Fruit fly (Drosophila melanogaster) whole organism, prepupa: ENCODE data around the gene CG13639.

Source experiments
- CG10631 ChIP-seq: fragments of 200-800 bp; sonication (Bioruptor generic); optimal IDR thresholded peaks from 2 replicates; lab custom pipeline; 2016; ENCODE audit warnings: missing biosample characterization, missing genetic modification characterization
- CG10669 ChIP-seq: fragments of 200-800 bp; sonication (Bioruptor generic); optimal IDR thresholded peaks from 3 replicates; lab custom pipeline; 2018; ENCODE audit warnings: missing biosample characterization, mild to moderate bottlenecking, missing genetic modification characterization, moderate library complexity
- CG11294 ChIP-seq: fragments of 200-800 bp; sonication (Bioruptor generic); IDR thresholded peaks from 2 replicates; pipeline ENCODE4 v1.3.6; 2022; ENCODE audit warnings: missing biosample characterization, missing genetic modification characterization
- CG11762 ChIP-seq: fragments of 200-800 bp; sonication (Bioruptor generic); optimal IDR thresholded peaks from 3 replicates; lab custom pipeline; 2016; ENCODE audit warnings: missing biosample characterization, missing genetic modification characterization; ENCODE audit not compliant: insufficient read depth
- CG11902 ChIP-seq: fragments of 200-800 bp; sonication (Bioruptor generic); optimal IDR thresholded peaks from 3 replicates; lab custom pipeline; 2016; ENCODE audit warnings: missing biosample characterization, missing genetic modification characterization
- CG15336 ChIP-seq: fragments of 200-800 bp; sonication (Bioruptor generic); IDR thresholded peaks from 2 replicates; pipeline ENCODE4 v1.3.6; 2022; ENCODE audit warnings: missing biosample characterization, missing genetic modification characterization
- CG3032 ChIP-seq: fragments of 200-800 bp; optimal IDR thresholded peaks from 2 replicates; lab custom pipeline; 2019; ENCODE audit warnings: missing biosample characterization, mild to moderate bottlenecking, missing genetic modification characterization, moderate library complexity
- CG31627 ChIP-seq: fragments of 200-800 bp; sonication (Bioruptor generic); optimal IDR thresholded peaks from 3 replicates; lab custom pipeline; 2016; ENCODE audit warnings: missing biosample characterization, missing genetic modification characterization
- CG34406 ChIP-seq: fragments of 200-800 bp; sonication (Bioruptor generic); optimal IDR thresholded peaks from 3 replicates; lab custom pipeline; 2016; ENCODE audit warnings: missing biosample characterization, missing genetic modification characterization
- CG3919 ChIP-seq: fragments of 200-800 bp; sonication (Bioruptor generic); optimal IDR thresholded peaks from 3 replicates; lab custom pipeline; 2016; ENCODE audit warnings: missing biosample characterization, missing genetic modification characterization
- CG6163 ChIP-seq: fragments of 200-800 bp; sonication (Bioruptor generic); IDR thresholded peaks from 3 replicates; pipeline ENCODE4 v1.3.6; 2022; ENCODE audit warnings: missing biosample characterization, missing genetic modification characterization
- CG6792 ChIP-seq: fragments of 200-800 bp; sonication (Bioruptor generic); optimal IDR thresholded peaks from 3 replicates; lab custom pipeline; 2016; ENCODE audit warnings: missing biosample characterization, missing genetic modification characterization
- CG6854 ChIP-seq: fragments of 200-800 bp; sonication (Bioruptor generic); optimal IDR thresholded peaks from 2 replicates; lab custom pipeline; 2017; ENCODE audit warnings: missing biosample characterization, mild to moderate bottlenecking, missing genetic modification characterization
- CG8119 ChIP-seq: fragments of 200-800 bp; sonication (Bioruptor generic); IDR thresholded peaks from 3 replicates; pipeline ENCODE4 v1.3.6; 2022; ENCODE audit warnings: missing biosample characterization, missing genetic modification characterization
- CG8319 ChIP-seq: fragments of 200-800 bp; sonication (Bioruptor generic); optimal IDR thresholded peaks from 3 replicates; lab custom pipeline; 2016; ENCODE audit warnings: missing biosample characterization, missing genetic modification characterization
- CG8632 ChIP-seq: fragments of 200-800 bp; sonication (Bioruptor generic); optimal IDR thresholded peaks from 3 replicates; lab custom pipeline; 2016; ENCODE audit warnings: missing biosample characterization, missing genetic modification characterization
- CG9139 ChIP-seq: fragments of 200-800 bp; sonication (Bioruptor generic); optimal IDR thresholded peaks from 3 replicates; lab custom pipeline; 2017; ENCODE audit warnings: missing biosample characterization, mild to moderate bottlenecking, missing genetic modification characterization
- Eip75B ChIP-seq: fragments of 200-800 bp; sonication (Bioruptor generic); optimal IDR thresholded peaks from 3 replicates; lab custom pipeline; 2016; ENCODE audit warnings: missing biosample characterization, missing genetic modification characterization
- Eip78C ChIP-seq: fragments of 200-800 bp; sonication (Bioruptor generic); peaks from one replicate; lab custom pipeline; 2016; ENCODE audit warnings: missing biosample characterization, missing genetic modification characterization
- Eip93F ChIP-seq: fragments of 200-800 bp; sonication (Bioruptor generic); optimal IDR thresholded peaks from 2 replicates; lab custom pipeline; 2016; ENCODE audit warnings: missing biosample characterization, mild to moderate bottlenecking, missing genetic modification characterization
- Ets21C ChIP-seq: fragments of 200-800 bp; sonication (Bioruptor generic); optimal IDR thresholded peaks from 3 replicates; lab custom pipeline; 2016; ENCODE audit warnings: missing biosample characterization, missing genetic modification characterization
- Ets96B ChIP-seq: fragments of 200-800 bp; optimal IDR thresholded peaks from 2 replicates; lab custom pipeline; 2019; ENCODE audit warnings: missing biosample characterization, mild to moderate bottlenecking, missing genetic modification characterization, moderate library complexity
- Gug ChIP-seq: fragments of 200-800 bp; sonication (Bioruptor generic); IDR thresholded peaks from 2 replicates; pipeline ENCODE4 v1.3.6; 2022; ENCODE audit warnings: missing biosample characterization, missing genetic modification characterization
- Hr39 ChIP-seq: fragments of 200-800 bp; sonication (Bioruptor generic); optimal IDR thresholded peaks from 2 replicates; lab custom pipeline; 2016; ENCODE audit warnings: missing biosample characterization, missing genetic modification characterization
- Hr4 ChIP-seq: fragments of 200-800 bp; sonication (Bioruptor generic); optimal IDR thresholded peaks from 3 replicates; lab custom pipeline; 2016; ENCODE audit warnings: missing biosample characterization, missing genetic modification characterization
- Lpt ChIP-seq: fragments of 200-800 bp; sonication (Bioruptor generic); optimal IDR thresholded peaks from 3 replicates; lab custom pipeline; 2016; ENCODE audit warnings: missing biosample characterization, missing genetic modification characterization
- Met ChIP-seq: fragments of 200-800 bp; sonication (Bioruptor generic); optimal IDR thresholded peaks from 3 replicates; lab custom pipeline; 2016; ENCODE audit warnings: missing biosample characterization, missing genetic modification characterization
- OdsH ChIP-seq: fragments of 200-800 bp; sonication (Bioruptor generic); optimal IDR thresholded peaks from 3 replicates; lab custom pipeline; 2016; ENCODE audit warnings: missing biosample characterization, missing genetic modification characterization
- Sox102F ChIP-seq: fragments of 200-800 bp; sonication (Bioruptor generic); optimal IDR thresholded peaks from 2 replicates; lab custom pipeline; 2016; ENCODE audit warnings: missing biosample characterization, mild to moderate bottlenecking, missing genetic modification characterization
- achi ChIP-seq: fragments of 200-800 bp; sonication (Bioruptor generic); optimal IDR thresholded peaks from 3 replicates; lab custom pipeline; 2016; ENCODE audit warnings: missing biosample characterization, missing genetic modification characterization
- acj6 ChIP-seq: fragments of 200-800 bp; sonication (Bioruptor generic); optimal IDR thresholded peaks from 3 replicates; lab custom pipeline; 2016; ENCODE audit warnings: missing biosample characterization, missing genetic modification characterization
- cyc ChIP-seq: fragments of 200-800 bp; sonication (Bioruptor generic); optimal IDR thresholded peaks from 3 replicates; lab custom pipeline; 2016; ENCODE audit warnings: missing biosample characterization, missing genetic modification characterization
- dac ChIP-seq: fragments of 200-800 bp; sonication (Bioruptor generic); optimal IDR thresholded peaks from 2 replicates; lab custom pipeline; 2017; ENCODE audit warnings: missing biosample characterization, mild to moderate bottlenecking, missing genetic modification characterization
- eg ChIP-seq: fragments of 200-800 bp; sonication (Bioruptor generic); IDR thresholded peaks from 3 replicates; pipeline ENCODE4 v1.3.6; 2022; ENCODE audit warnings: missing biosample characterization, missing genetic modification characterization
- esn ChIP-seq: fragments of 200-800 bp; sonication (Bioruptor generic); optimal IDR thresholded peaks from 2 replicates; lab custom pipeline; 2016; ENCODE audit warnings: missing biosample characterization, mild to moderate bottlenecking, missing genetic modification characterization, moderate library complexity
- fkh ChIP-seq: fragments of 200-800 bp; sonication (Bioruptor generic); optimal IDR thresholded peaks from 3 replicates; lab custom pipeline; 2017; ENCODE audit warnings: missing biosample characterization, mild to moderate bottlenecking, missing genetic modification characterization, moderate library complexity
- lz ChIP-seq: fragments of 200-800 bp; sonication (Bioruptor generic); optimal IDR thresholded peaks from 3 replicates; lab custom pipeline; 2016; ENCODE audit warnings: missing biosample characterization, missing genetic modification characterization
- net ChIP-seq: fragments of 200-800 bp; sonication (Bioruptor generic); optimal IDR thresholded peaks from 3 replicates; lab custom pipeline; 2016; ENCODE audit warnings: missing biosample characterization, missing genetic modification characterization
- pdm3 ChIP-seq: fragments of 200-800 bp; sonication (Bioruptor generic); optimal IDR thresholded peaks from 3 replicates; lab custom pipeline; 2016; ENCODE audit warnings: missing biosample characterization, missing genetic modification characterization
- salr ChIP-seq, 2 experiments: fragments of 200-800 bp; sonication (Bioruptor generic); optimal IDR thresholded peaks; 3 replicates each; lab custom pipeline; 2016 to 2018; ENCODE audit warnings: missing biosample characterization in 2 of 2, missing genetic modification characterization in 2 of 2, mild to moderate bottlenecking in 1 of 2
- svp ChIP-seq: fragments of 200-800 bp; sonication (Bioruptor generic); peaks from one replicate; lab custom pipeline; 2016; ENCODE audit warnings: missing biosample characterization, missing genetic modification characterization
- topi ChIP-seq: fragments of 200-800 bp; sonication (Bioruptor generic); optimal IDR thresholded peaks from 3 replicates; lab custom pipeline; 2016; ENCODE audit warnings: missing biosample characterization, missing genetic modification characterization

Gene CG13639

DNA sequence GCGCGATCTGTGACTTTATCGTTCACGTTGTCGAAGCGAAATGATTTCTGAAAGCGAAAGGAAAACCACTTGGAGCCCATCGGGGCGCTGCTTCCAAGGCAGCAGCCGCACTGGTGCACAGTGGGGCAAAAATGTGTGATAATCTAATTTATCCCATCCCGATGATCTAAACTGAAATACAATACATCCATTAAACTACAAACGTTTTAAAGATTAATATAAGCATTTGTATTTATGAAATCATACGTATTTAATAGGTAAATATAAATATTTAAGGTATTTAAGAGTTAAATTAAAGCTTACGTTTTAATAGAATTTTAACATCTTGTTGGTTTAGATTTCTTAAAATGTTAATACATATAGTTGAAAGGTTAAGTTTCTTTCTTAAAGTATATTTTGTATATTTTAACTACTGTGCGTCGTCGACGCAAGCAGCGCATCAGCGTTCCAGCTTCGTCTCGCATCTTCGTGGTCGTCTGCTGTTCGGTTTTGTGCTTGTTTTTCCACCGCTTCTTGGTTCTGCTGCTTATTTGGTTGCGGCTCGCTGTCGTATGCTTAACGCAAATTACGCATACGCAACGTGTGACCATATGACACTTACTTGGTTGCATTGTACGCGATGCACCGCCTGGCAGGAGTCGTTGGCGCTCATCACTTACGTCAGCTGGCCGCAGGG, 45.9 kb upstream of the CG13639 start, which contains the start of gene CG13643 (continued):
- TF ChIP-seq CG3032 (no peak), CG10631 (GFP tag; lab: Kevin White, UChicago) (peak; percentile 40), CG8319 (no peak), CG15336 (GFP tag; lab: Robert Waterston, UW) (peak; percentile 82), CG9139 (GFP tag; lab: Kevin White, UChicago) (no peak), CG8632 (GFP tag; lab: Kevin White, UChicago) (peak; percentile 66), Hr39 (GFP tag; lab: Kevin White, UChicago) (no peak), eg (GFP tag; lab: Robert Waterston, UW) (peak; percentile 31; the same call in 1 of the 3 replicates), achi (GFP tag; lab: Kevin White, UChicago) (peak; percentile 74), topi (peak; percentile 12), CG8119 (GFP tag; lab: Robert Waterston, UW) (peak; percentile 86), Eip93F (GFP tag; lab: Kevin White, UChicago) (no peak), Gug (GFP tag; lab: Robert Waterston, UW) (no peak), CG11902 (no peak), net (GFP tag; lab: Kevin White, UChicago) (peak; percentile 64), CG6792 (GFP tag; lab: Kevin White, UChicago) (peak; percentile 34), Ets21C (GFP tag; lab: Kevin White, UChicago) (no peak), Eip78C (peak; percentile 88), svp (GFP tag; lab: Kevin White, UChicago) (peak; percentile 70), pdm3 (GFP tag; lab: Kevin White, UChicago) (peak; percentile 23), cyc (peak; percentile 1), esn (GFP tag; lab: Kevin White, UChicago) (no peak), Eip75B (GFP tag; lab: Kevin White, UChicago) (no peak), CG11294 (GFP tag; lab: Robert Waterston, UW) (no peak), Sox102F (GFP tag; lab: Kevin White, UChicago) (no peak), OdsH (GFP tag; lab: Kevin White, UChicago) (peak; percentile 55), CG6163 (0 out of 3 replicates have a peak, but pooled peaks have one; percentile 6), CG3919 (GFP tag; lab: Kevin White, UChicago) (peak; percentile 67), acj6 (peak; percentile 58), CG34406 (GFP tag; lab: Kevin White, UChicago) (peak; percentile 62), Ets96B (no peak), lz (GFP tag; lab: Kevin White, UChicago) (no peak), CG31627 (GFP tag; lab: Kevin White, UChicago) (no peak), fkh (no peak), Lpt (GFP tag; lab: Kevin White, UChicago) (peak; percentile 36), Hr4 (peak; percentile 55), dac (GFP tag; lab: Kevin White, UChicago) (peak; percentile 18)

DNA sequence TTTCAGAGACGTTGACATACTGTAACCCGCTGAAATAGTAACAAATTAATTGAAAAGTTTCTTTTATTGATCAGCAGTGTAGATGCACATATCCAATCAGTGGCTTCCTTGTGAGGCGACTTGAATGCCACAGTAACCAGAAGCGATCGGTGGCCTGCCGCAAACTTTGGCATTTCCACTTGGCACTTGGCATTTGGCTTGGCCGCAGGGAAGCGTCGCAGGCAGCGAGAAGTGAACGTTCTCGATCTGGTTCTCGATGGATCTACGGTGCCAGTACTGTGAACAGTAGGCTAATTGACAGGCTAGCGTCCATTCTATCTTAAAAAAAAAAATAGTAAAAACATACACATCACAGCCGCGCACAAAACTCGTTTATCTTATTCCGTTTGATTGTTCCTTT, 40.6 kb upstream of the CG13639 start, which contains the start of gene CG10845:
Gene CG10845 (plus strand): TSS at position 301 of the 400 bp plus-strand sequence.
- TF ChIP-seq Met (GFP tag; lab: Kevin White, UChicago) (no peak), CG11762 (GFP tag; lab: Kevin White, UChicago) (no peak), dac (GFP tag; lab: Kevin White, UChicago) (no peak), CG31627 (GFP tag; lab: Kevin White, UChicago) (no peak), fkh (no peak), salr (GFP tag; optimal IDR thresholded peaks at IDR 0.05; lab: Kevin White, UChicago) (no peak), Ets96B (no peak), CG6854 (GFP tag; lab: Kevin White, UChicago) (no peak), eg (GFP tag; lab: Robert Waterston, UW) (no peak), CG6163 (no peak), CG10669 (GFP tag; lab: Kevin White, UChicago) (no peak)
- TF ChIP-seq, all 60 proteins: peak for 0
